Fruit fly (Drosophila melanogaster) whole organism, embryonic: ENCODE measurements around the gene PIG-U.

Source experiments
- CG8388 ChIP-seq: fragments of 200-800 bp; sonication (Bioruptor generic); optimal IDR thresholded peaks from 2 replicates; lab custom pipeline; 2019; ENCODE audit warnings: missing biosample characterization, mild to moderate bottlenecking, missing genetic modification characterization, moderate library complexity
- h ChIP-seq: fragments of >200 bp; optimal IDR thresholded peaks from 2 replicates; lab custom pipeline; 2017
- mam ChIP-seq: fragments of 200-800 bp; sonication (Bioruptor generic); optimal IDR thresholded peaks from 3 replicates; lab custom pipeline; 2016; ENCODE audit warnings: missing biosample characterization, missing genetic modification characterization

DNA sequence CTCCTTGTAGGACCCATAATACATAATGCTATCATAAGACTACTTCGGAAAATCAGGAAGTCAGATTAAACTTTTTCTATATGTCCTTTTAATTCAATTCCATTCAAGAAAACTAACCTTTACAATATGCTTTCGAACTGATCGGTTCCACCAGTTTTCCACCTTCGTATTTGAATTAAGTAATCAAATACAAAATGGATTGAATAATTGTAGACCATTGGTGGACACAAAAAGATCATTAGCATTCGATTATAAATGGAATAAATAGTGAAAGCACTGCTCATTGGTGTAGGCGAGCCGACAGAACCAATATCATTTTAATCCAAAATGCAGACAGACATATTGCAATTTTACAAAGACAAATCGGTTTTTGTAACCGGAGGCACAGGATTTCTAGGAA, 4.5 kb downstream of the PIG-U start, which contains the start of gene Sgp:
- TF ChIP-seq mam (no peak), h (lab: Kevin White, UChicago) (no peak), CG8388 (GFP tag; lab: Kevin White, UChicago) (no peak)
